Worm (Caenorhabditis elegans) whole organism, early embryonic: ENCODE results near the gene srw-108.

Experiments
- B0310.2 ChIP-seq: sonication (generic microtip); optimal IDR thresholded peaks from 2 replicates; lab custom pipeline; 2016; ENCODE audit warnings: mild to moderate bottlenecking, missing genetic modification characterization, missing compliant biosample characterization
- F13C5.2 ChIP-seq: sonication (generic microtip); optimal IDR thresholded peaks from 2 replicates; lab custom pipeline; 2017; ENCODE audit warnings: mild to moderate bottlenecking, missing genetic modification characterization, inconsistent platforms, missing compliant biosample characterization
- aly-1 ChIP-seq: sonication (generic microtip); optimal IDR thresholded peaks from 2 replicates; lab custom pipeline; 2016; ENCODE audit warnings: missing genetic modification characterization, missing compliant biosample characterization
- ama-1 ChIP-seq: fragments of 150-350 bp; optimal IDR thresholded peaks from 2 replicates; lab custom pipeline; 2014
- ceh-13 ChIP-seq: fragments of 200-800 bp; sonication (Bioruptor generic); optimal IDR thresholded peaks from 2 replicates; lab custom pipeline; 2018; ENCODE audit warnings: mild to moderate bottlenecking, missing genetic modification characterization, missing compliant biosample characterization
- ceh-36 ChIP-seq: sonication (generic microtip); optimal IDR thresholded peaks from 2 replicates; lab custom pipeline; 2016; ENCODE audit warnings: missing genetic modification characterization, inconsistent platforms, missing compliant biosample characterization
- ets-7 ChIP-seq: sonication (generic microtip); optimal IDR thresholded peaks from 2 replicates; lab custom pipeline; 2016; ENCODE audit warnings: missing genotype, missing genetic modification characterization, missing compliant biosample characterization
- flt-1 ChIP-seq: fragments of 200-800 bp; sonication (Bioruptor generic); IDR thresholded peaks from 2 replicates; pipeline ENCODE4 v1.3.6; 2022; ENCODE audit warnings: missing genetic modification characterization, missing compliant biosample characterization
- hmbx-1 ChIP-seq: sonication (generic microtip); optimal IDR thresholded peaks from 2 replicates; lab custom pipeline; 2016; ENCODE audit warnings: mild to moderate bottlenecking, missing genetic modification characterization, missing compliant biosample characterization
- hmg-4 ChIP-seq: fragments of 200-800 bp; sonication (Bioruptor generic); optimal IDR thresholded peaks from 2 replicates; lab custom pipeline; 2018; ENCODE audit warnings: mild to moderate bottlenecking, missing genetic modification characterization, missing compliant biosample characterization
- hnd-1 ChIP-seq: sonication (generic microtip); optimal IDR thresholded peaks from 2 replicates; lab custom pipeline; 2016; ENCODE audit warnings: missing genetic modification characterization, missing compliant biosample characterization
- pes-1 ChIP-seq: fragments of 200-800 bp; sonication (Bioruptor generic); IDR thresholded peaks from 2 replicates; pipeline ENCODE4 v1.3.6; 2022; ENCODE audit warnings: missing genetic modification reagents, missing genetic modification characterization, missing compliant biosample characterization
- scrt-1 ChIP-seq: fragments of 200-800 bp; sonication (Bioruptor generic); IDR thresholded peaks from 2 replicates; pipeline ENCODE4 v1.3.6; 2022; ENCODE audit warnings: missing genetic modification characterization, missing compliant biosample characterization
- sea-1 ChIP-seq: fragments of 200-800 bp; sonication (Bioruptor generic); conservative IDR thresholded peaks from 2 replicates; pipeline ENCODE4 v1.3.6; 2022; ENCODE audit warnings: missing genetic modification characterization, missing compliant biosample characterization
- tbx-11 ChIP-seq: fragments of 200-800 bp; sonication (Bioruptor generic); IDR thresholded peaks from 2 replicates; pipeline ENCODE4 v1.3.6; 2022; ENCODE audit warnings: missing genetic modification characterization, missing compliant biosample characterization
- tbx-37 ChIP-seq: fragments of 200-800 bp; sonication (Bioruptor generic); conservative IDR thresholded peaks from 2 replicates; pipeline ENCODE4 v1.3.6; 2022; ENCODE audit warnings: missing genetic modification reagents, missing genetic modification characterization, missing compliant biosample characterization
- tra-4 ChIP-seq: sonication (generic microtip); optimal IDR thresholded peaks from 2 replicates; lab custom pipeline; 2017; ENCODE audit warnings: missing genetic modification characterization, missing compliant biosample characterization

Gene srw-108

DNA sequence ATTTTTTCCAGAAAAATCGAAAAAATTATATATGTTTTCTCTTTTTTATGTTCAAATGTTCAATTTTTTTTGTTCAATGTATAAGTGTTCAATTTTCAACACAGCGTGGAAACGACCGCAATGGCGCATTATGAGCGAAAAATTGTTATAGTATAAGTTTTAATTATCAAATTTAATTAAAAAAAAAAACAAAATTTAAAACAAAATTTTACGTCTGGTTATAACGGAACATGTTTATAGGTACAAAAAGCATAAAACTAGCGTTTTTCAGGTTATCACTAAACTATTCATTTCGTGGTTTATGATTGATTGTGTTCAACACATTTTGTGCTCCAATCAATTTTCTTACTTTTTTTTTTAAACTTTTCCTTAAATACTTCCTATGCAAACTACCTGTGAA is 38.4 kb upstream of the srw-108 start, which contains the start of gene nhr-106:
Gene nhr-106, plus strand, starts transcription at position 301 of the 400 bp plus-strand sequence.
- TF ChIP-seq scrt-1 (GFP tag; lab: Robert Waterston, UW) = no peak
- no peak for TF ChIP-seq tbx-11 (GFP tag; lab: Robert Waterston, UW)

DNA sequence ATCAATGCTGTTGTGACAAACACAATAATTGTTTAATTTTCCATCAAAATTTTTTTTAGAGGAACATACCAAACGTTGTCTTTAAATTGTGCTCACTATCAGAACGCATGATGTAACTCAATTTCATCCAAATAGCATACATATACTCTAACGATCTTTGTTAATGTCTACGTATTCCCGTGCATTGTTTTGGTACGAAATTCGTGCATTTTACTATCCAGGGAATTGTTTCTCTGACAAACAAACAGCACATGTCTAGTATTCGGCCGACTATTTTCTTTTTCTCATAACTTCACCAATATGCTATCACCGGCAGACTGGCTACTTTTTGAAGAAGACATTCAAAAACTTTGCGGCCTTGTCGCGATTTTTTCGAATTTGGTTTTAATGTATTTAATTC is 36.3 kb upstream of the srw-108 start, which contains the start of gene str-196:
Gene str-196, plus strand, starts transcription at position 301 of the 400 bp plus-strand sequence.
- no peak for TF ChIP-seq tbx-11 (GFP tag; lab: Robert Waterston, UW)
- TF ChIP-seq ama-1 (lab: Kevin White, UChicago) = no peak
- TF ChIP-seq ets-7 (tag; lab: Kevin White, UChicago) = no peak
- no peak for TF ChIP-seq flt-1 (GFP tag; lab: Robert Waterston, UW)
- TF ChIP-seq aly-1 (tag; lab: Kevin White, UChicago) = no peak
- TF ChIP-seq scrt-1 (GFP tag; lab: Robert Waterston, UW) = no peak
- TF ChIP-seq ceh-36 (tag; lab: Kevin White, UChicago) = no peak
- TF ChIP-seq ceh-13 = no peak
- no peak for TF ChIP-seq F13C5.2 (tag; lab: Kevin White, UChicago)
- TF ChIP-seq tra-4 (tag; lab: Kevin White, UChicago) = no peak
- TF ChIP-seq hmg-4 (GFP tag; lab: Kevin White, UChicago) = no peak
- no peak for TF ChIP-seq hmbx-1
- no peak for TF ChIP-seq tbx-37 (GFP tag; lab: Robert Waterston, UW)
- no peak for TF ChIP-seq sea-1 (GFP tag; lab: Robert Waterston, UW)
- TF ChIP-seq B0310.2 (tag; lab: Kevin White, UChicago) = no peak
- TF ChIP-seq hnd-1 (tag; lab: Kevin White, UChicago) = no peak
- TF ChIP-seq pes-1 (GFP tag; lab: Robert Waterston, UW) = no peak

DNA sequence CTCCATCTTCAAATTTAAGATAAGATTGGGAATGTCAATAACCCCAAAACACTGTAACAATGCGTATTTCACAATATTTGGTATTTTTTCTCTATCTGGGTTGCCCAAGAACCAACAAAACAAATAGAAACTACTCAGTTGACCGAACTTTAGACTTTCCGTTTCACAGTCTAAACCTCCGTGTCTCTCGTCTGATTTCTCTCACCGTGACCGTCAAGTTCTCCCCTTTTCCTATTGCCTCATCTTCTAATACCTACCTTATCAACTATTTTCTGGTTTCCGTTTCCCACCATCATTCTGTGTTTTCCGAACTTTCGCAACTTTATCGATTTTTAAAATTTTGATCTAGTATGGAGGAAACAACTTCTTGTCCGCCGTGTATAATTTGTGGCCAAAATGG is 33.4 kb upstream of the srw-108 start, which contains the start of gene nhr-131:
Gene nhr-131, plus strand, starts transcription at position 87 of the 400 bp plus-strand sequence.
- TF ChIP-seq F13C5.2 (tag; lab: Kevin White, UChicago) (no peak), B0310.2 (tag; lab: Kevin White, UChicago) (no peak), ceh-13 (no peak), ets-7 (tag; lab: Kevin White, UChicago) (no peak), flt-1 (GFP tag; lab: Robert Waterston, UW) (no peak), hmbx-1 (no peak)

DNA sequence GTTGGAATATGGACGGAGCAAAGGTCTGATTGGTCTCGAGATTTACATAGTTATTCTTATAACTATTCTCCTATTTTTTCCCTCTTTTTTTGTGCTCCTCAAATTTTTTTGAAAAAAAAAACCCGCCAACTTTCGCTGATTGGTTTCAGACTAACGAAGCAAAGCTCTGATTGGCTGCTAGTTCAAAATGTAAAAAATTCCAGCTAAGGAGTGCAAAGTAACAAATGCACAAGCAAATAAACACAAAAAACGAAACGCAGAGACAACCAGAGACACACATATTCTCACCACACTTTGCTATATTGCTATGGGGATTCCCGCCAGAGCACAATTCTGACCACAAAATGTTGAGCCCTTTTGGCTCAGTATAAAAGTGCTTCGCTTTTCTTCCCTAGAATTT is 30.3 kb upstream of the srw-108 start, which contains the start of gene T01G6.1:
Gene T01G6.1, plus strand, starts transcription at position 301 of the 400 bp plus-strand sequence.
- TF ChIP-seq ama-1 (lab: Kevin White, UChicago) = no peak
- no peak for TF ChIP-seq aly-1 (tag; lab: Kevin White, UChicago)
- no peak for TF ChIP-seq tbx-37 (GFP tag; lab: Robert Waterston, UW)
- TF ChIP-seq ceh-13 = no peak
- no peak for TF ChIP-seq tbx-11 (GFP tag; lab: Robert Waterston, UW)

DNA sequence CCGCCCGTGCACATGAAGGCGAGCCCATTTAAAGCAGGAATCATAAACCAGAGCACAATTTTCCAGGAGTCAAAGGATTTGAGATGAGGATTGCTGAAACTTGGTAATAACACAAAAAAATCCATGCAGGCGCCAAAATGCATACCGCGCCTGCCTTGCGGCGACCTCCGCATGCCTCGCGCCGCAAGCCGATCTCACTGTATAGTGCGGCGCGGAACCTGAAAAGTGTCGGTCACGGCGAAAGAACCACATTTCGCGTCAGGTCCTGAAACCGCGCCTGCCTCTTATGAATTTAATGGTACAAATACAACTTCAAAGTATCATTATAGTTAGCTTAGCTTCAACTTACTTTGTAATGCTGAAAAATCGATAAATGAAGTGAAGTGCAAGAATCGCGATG is 27.2 kb upstream of the srw-108 start:
- TF ChIP-seq hmg-4 (GFP tag; lab: Kevin White, UChicago) = no peak
- TF ChIP-seq tbx-37 (GFP tag; lab: Robert Waterston, UW) = no peak
- no peak for TF ChIP-seq flt-1 (GFP tag; lab: Robert Waterston, UW)
- TF ChIP-seq ceh-13 = no peak
- TF ChIP-seq ama-1 (lab: Kevin White, UChicago) = no peak

DNA sequence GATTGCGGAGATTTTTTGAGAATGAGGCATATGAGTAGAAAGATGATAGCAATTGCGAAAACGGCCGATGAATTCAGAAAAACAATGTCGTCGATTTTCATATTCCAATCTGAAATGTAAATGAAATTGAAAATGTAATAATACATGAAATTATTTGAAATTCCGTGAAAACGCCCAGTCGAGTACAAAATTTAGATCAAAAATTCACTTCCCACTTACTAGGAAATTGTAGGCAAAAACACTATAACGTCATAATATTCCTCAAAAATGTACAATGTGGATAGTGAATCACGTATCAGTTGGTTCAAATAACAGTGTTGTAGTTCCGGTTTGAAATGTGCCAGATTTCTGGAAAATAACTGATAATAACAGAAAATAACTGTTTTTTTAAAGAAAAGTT is 26.5 kb upstream of the srw-108 start, which contains the start of gene str-256:
Gene str-256, minus strand, starts transcription at position 101 of the 400 bp plus-strand sequence.
- TF ChIP-seq hmg-4 (GFP tag; lab: Kevin White, UChicago) (no peak), aly-1 (tag; lab: Kevin White, UChicago) (no peak), sea-1 (GFP tag; lab: Robert Waterston, UW) (no peak), F13C5.2 (tag; lab: Kevin White, UChicago) (no peak), ets-7 (tag; lab: Kevin White, UChicago) (no peak), scrt-1 (GFP tag; lab: Robert Waterston, UW) (no peak), pes-1 (GFP tag; lab: Robert Waterston, UW) (no peak), ceh-36 (tag; lab: Kevin White, UChicago) (no peak), hnd-1 (tag; lab: Kevin White, UChicago) (no peak), flt-1 (GFP tag; lab: Robert Waterston, UW) (no peak), tra-4 (tag; lab: Kevin White, UChicago) (no peak)

DNA sequence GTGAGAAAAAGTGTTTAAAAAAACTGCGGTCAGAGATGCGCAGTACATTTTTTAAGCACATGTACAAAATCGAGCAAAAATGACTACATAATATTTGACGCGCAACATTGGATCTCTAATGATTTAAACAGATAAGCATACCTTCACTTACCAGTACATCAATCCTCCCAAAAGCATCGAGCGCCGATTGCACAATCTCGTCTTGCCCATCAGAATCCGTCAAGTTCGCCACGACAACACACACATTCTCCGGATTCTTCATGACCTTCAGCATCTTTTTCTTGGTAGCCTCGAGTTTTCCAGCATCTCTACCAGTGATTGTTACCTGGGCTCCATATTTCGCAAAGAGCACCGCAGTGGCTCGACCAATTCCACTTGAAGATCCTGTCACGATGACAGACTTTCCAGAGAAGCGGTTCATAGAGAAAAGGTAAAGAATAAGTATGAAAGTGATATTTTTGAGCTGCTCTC is 24.9 kb upstream of the srw-108 start, which contains the start of gene T01G6.10:
Gene T01G6.10, minus strand, starts transcription at position 421 of the 471 bp plus-strand sequence.
- TF ChIP-seq F13C5.2 (tag; lab: Kevin White, UChicago) = no peak
- no peak for TF ChIP-seq hmg-4 (GFP tag; lab: Kevin White, UChicago)
- TF ChIP-seq aly-1 (tag; lab: Kevin White, UChicago) = no peak
- TF ChIP-seq B0310.2 (tag; lab: Kevin White, UChicago) = no peak
- TF ChIP-seq sea-1 (GFP tag; lab: Robert Waterston, UW) = no peak
- TF ChIP-seq ceh-13 = no peak
- TF ChIP-seq tra-4 (tag; lab: Kevin White, UChicago) = no peak

DNA sequence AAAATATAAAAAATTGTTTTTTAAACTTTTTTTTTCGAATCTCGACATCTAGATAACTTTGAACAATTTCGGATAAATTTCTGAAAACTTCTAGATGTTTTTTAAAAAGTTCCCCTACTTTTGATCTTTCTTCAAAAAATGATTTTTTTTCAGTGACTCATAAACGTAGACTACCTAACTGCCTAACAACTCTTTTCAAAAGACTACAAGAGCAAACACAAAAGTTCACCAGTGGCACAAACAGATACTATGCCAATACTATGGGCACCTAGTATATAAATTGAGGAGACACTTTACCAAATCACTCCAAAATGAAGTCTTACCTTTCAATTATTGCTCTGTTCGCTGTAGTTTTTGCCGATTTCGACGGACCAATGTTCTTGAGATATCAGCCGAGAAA is 24.0 kb upstream of the srw-108 start, which contains the start of gene srlf-35:
Gene srlf-35, plus strand, starts transcription at position 301 of the 400 bp plus-strand sequence.
- TF ChIP-seq scrt-1 (GFP tag; lab: Robert Waterston, UW) (no peak), hmbx-1 (no peak), B0310.2 (tag; lab: Kevin White, UChicago) (no peak), pes-1 (GFP tag; lab: Robert Waterston, UW) (no peak), tbx-37 (GFP tag; lab: Robert Waterston, UW) (no peak), hnd-1 (tag; lab: Kevin White, UChicago) (no peak), ets-7 (tag; lab: Kevin White, UChicago) (no peak), tbx-11 (GFP tag; lab: Robert Waterston, UW) (no peak), flt-1 (GFP tag; lab: Robert Waterston, UW) (no peak), tra-4 (tag; lab: Kevin White, UChicago) (no peak), ama-1 (lab: Kevin White, UChicago) (no peak), F13C5.2 (tag; lab: Kevin White, UChicago) (no peak), ceh-13 (no peak)
